Worm (Caenorhabditis elegans): ENCODE data around the gene fbxc-55.

DNA sequence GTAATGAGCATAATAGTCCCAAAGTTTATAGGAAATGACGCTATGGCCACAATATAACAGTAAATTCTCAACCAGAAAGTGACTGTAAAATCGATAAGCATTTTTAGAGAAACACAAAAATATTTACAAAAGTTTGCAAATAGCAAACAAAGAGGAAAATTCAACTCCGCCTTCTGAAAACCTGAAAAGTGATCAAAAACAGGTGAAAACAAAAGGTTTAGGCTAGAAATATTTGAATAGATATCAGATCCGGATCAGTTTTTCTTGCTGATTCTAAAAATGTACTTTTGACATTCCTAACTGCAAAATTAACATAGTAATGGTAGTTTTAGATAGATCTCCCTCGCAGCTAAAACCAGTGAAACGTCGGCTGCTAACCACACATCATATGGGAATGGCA lies 29.0 kb upstream of the fbxc-55 start, which contains the start of gene sri-51:
- TF ChIP-seq ref-1 (GFP tag; conservative IDR thresholded peaks at IDR 0.05) (no peak), T22C8.4 (GFP tag; IDR thresholded peaks at IDR 0.05) (no peak), ztf-23 (GFP tag; IDR thresholded peaks at IDR 0.05) (no peak), ztf-29 (GFP tag; IDR thresholded peaks at IDR 0.05) (no peak), flt-1 (GFP tag; IDR thresholded peaks at IDR 0.05) (no peak), med-1 (GFP tag; optimal IDR thresholded peaks at IDR 0.05; ENCODE audit: insufficient read depth) (no peak)
